Worm (Caenorhabditis elegans): Measurements from ENCODE around the gene ugt-32.

The ugt-32 gene

ce11 chrV:3843926-3844325, at the start of gene ugt-32:
Gene ugt-32 (minus strand): TSS chrV:3844007.
- TF ChIP-seq tbx-11 (GFP tag; IDR thresholded peaks at IDR 0.05), result no peak
- no peak for TF ChIP-seq hmg-4 (GFP tag; optimal IDR thresholded peaks at IDR 0.05)
- no peak for TF ChIP-seq ama-1 (optimal IDR thresholded peaks at IDR 0.05)
- TF ChIP-seq hnd-1 (tag; optimal IDR thresholded peaks at IDR 0.05), result no peak
- no peak for TF ChIP-seq tra-4 (tag; optimal IDR thresholded peaks at IDR 0.05)

- TF ChIP-seq flt-1 (GFP tag; IDR thresholded peaks at IDR 0.05) (no peak), hmbx-1 (tag; optimal IDR thresholded peaks at IDR 0.05) (no peak), ama-1 (optimal IDR thresholded peaks at IDR 0.05) (no peak), ets-7 (tag; optimal IDR thresholded peaks at IDR 0.05) (no peak), tbx-37 (GFP tag; conservative IDR thresholded peaks at IDR 0.05) (no peak), hmg-4 (GFP tag; optimal IDR thresholded peaks at IDR 0.05) (no peak), sea-1 (GFP tag; conservative IDR thresholded peaks at IDR 0.05) (no peak), F13C5.2 (tag; optimal IDR thresholded peaks at IDR 0.05) (no peak), B0310.2 (tag; optimal IDR thresholded peaks at IDR 0.05) (no peak), scrt-1 (GFP tag; IDR thresholded peaks at IDR 0.05) (no peak), tra-4 (tag; optimal IDR thresholded peaks at IDR 0.05) (no peak), tbx-11 (GFP tag; IDR thresholded peaks at IDR 0.05) (no peak), pes-1 (GFP tag; IDR thresholded peaks at IDR 0.05) (no peak), ceh-36 (tag; optimal IDR thresholded peaks at IDR 0.05) (no peak), ceh-13 (GFP tag; optimal IDR thresholded peaks at IDR 0.05) (no peak)
Measured at ce11 chrV:3892361-3892904, 48.6 kb upstream of the ugt-32 start, which contains the start of gene C17E7.4. Gene C17E7.4 (plus strand): TSS chrV:3892854.

ce11 chrV:3891919-3892318, 48.1 kb upstream of the ugt-32 start, which contains the start of gene C17E7.12:
Gene C17E7.12 (minus strand): TSS chrV:3892019.
- TF ChIP-seq scrt-1 (GFP tag; IDR thresholded peaks at IDR 0.05) (no peak), B0310.2 (tag; optimal IDR thresholded peaks at IDR 0.05) (no peak), ceh-36 (tag; optimal IDR thresholded peaks at IDR 0.05) (no peak), pes-1 (GFP tag; IDR thresholded peaks at IDR 0.05) (no peak), F13C5.2 (tag; optimal IDR thresholded peaks at IDR 0.05) (no peak), hmbx-1 (tag; optimal IDR thresholded peaks at IDR 0.05) (no peak), aly-1 (tag; optimal IDR thresholded peaks at IDR 0.05) (no peak), ama-1 (optimal IDR thresholded peaks at IDR 0.05) (no peak), hmg-4 (GFP tag; optimal IDR thresholded peaks at IDR 0.05) (no peak)

- TF ChIP-seq ets-7 (tag; optimal IDR thresholded peaks at IDR 0.05) (no peak), pes-1 (GFP tag; IDR thresholded peaks at IDR 0.05) (no peak), hnd-1 (tag; optimal IDR thresholded peaks at IDR 0.05) (no peak), B0310.2 (tag; optimal IDR thresholded peaks at IDR 0.05) (no peak), tra-4 (tag; optimal IDR thresholded peaks at IDR 0.05) (no peak), hmbx-1 (tag; optimal IDR thresholded peaks at IDR 0.05) (no peak), tbx-37 (GFP tag; conservative IDR thresholded peaks at IDR 0.05) (no peak)
Measured at ce11 chrV:3890761-3891160, 47.0 kb upstream of the ugt-32 start, which contains the start of gene C17E7.9. Gene C17E7.9 (minus strand): TSS chrV:3890861.

ce11 chrV:3889113-3889512, 45.3 kb upstream of the ugt-32 start, which contains the start of gene C17E7.13:
Gene C17E7.13 (minus strand): TSS chrV:3889288.
- TF ChIP-seq hmbx-1 (tag; optimal IDR thresholded peaks at IDR 0.05) (no peak), B0310.2 (tag; optimal IDR thresholded peaks at IDR 0.05) (no peak), ceh-36 (tag; optimal IDR thresholded peaks at IDR 0.05) (no peak), F13C5.2 (tag; optimal IDR thresholded peaks at IDR 0.05) (no peak), ceh-13 (GFP tag; optimal IDR thresholded peaks at IDR 0.05) (no peak), scrt-1 (GFP tag; IDR thresholded peaks at IDR 0.05) (no peak), ets-7 (tag; optimal IDR thresholded peaks at IDR 0.05) (no peak), hnd-1 (tag; optimal IDR thresholded peaks at IDR 0.05) (no peak), sea-1 (GFP tag; conservative IDR thresholded peaks at IDR 0.05) (no peak)

- no peak for TF ChIP-seq hmg-4 (GFP tag; optimal IDR thresholded peaks at IDR 0.05)
- TF ChIP-seq scrt-1 (GFP tag; IDR thresholded peaks at IDR 0.05), result no peak
- TF ChIP-seq sea-1 (GFP tag; conservative IDR thresholded peaks at IDR 0.05), result no peak
Measured at ce11 chrV:3886104-3886503, 42.3 kb upstream of the ugt-32 start, which contains the start of gene nhr-124. Gene nhr-124 (minus strand): TSS chrV:3886204.

ce11 chrV:3884550-3884949, 40.7 kb upstream of the ugt-32 start:
- TF ChIP-seq sea-1 (GFP tag; conservative IDR thresholded peaks at IDR 0.05) (no peak), ets-7 (tag; optimal IDR thresholded peaks at IDR 0.05) (no peak), hnd-1 (tag; optimal IDR thresholded peaks at IDR 0.05) (no peak), ceh-13 (GFP tag; optimal IDR thresholded peaks at IDR 0.05) (no peak), scrt-1 (GFP tag; IDR thresholded peaks at IDR 0.05) (no peak), pes-1 (GFP tag; IDR thresholded peaks at IDR 0.05) (no peak), F13C5.2 (tag; optimal IDR thresholded peaks at IDR 0.05) (no peak), B0310.2 (tag; optimal IDR thresholded peaks at IDR 0.05) (no peak), tra-4 (tag; optimal IDR thresholded peaks at IDR 0.05) (no peak), hmg-4 (GFP tag; optimal IDR thresholded peaks at IDR 0.05) (no peak), aly-1 (tag; optimal IDR thresholded peaks at IDR 0.05) (no peak), ama-1 (optimal IDR thresholded peaks at IDR 0.05) (no peak), tbx-37 (GFP tag; conservative IDR thresholded peaks at IDR 0.05) (no peak)

- TF ChIP-seq sea-1 (GFP tag; conservative IDR thresholded peaks at IDR 0.05) (no peak), F13C5.2 (tag; optimal IDR thresholded peaks at IDR 0.05) (no peak), hnd-1 (tag; optimal IDR thresholded peaks at IDR 0.05) (no peak), pes-1 (GFP tag; IDR thresholded peaks at IDR 0.05) (no peak), ceh-13 (GFP tag; optimal IDR thresholded peaks at IDR 0.05) (no peak), ama-1 (optimal IDR thresholded peaks at IDR 0.05) (no peak), tbx-37 (GFP tag; conservative IDR thresholded peaks at IDR 0.05) (no peak), aly-1 (tag; optimal IDR thresholded peaks at IDR 0.05) (no peak), ets-7 (tag; optimal IDR thresholded peaks at IDR 0.05) (no peak), flt-1 (GFP tag; IDR thresholded peaks at IDR 0.05) (no peak), hmg-4 (GFP tag; optimal IDR thresholded peaks at IDR 0.05) (no peak), B0310.2 (tag; optimal IDR thresholded peaks at IDR 0.05) (no peak), tbx-11 (GFP tag; IDR thresholded peaks at IDR 0.05) (no peak), hmbx-1 (tag; optimal IDR thresholded peaks at IDR 0.05) (no peak), ceh-36 (tag; optimal IDR thresholded peaks at IDR 0.05) (no peak)
Measured at ce11 chrV:3878223-3878622, 34.4 kb upstream of the ugt-32 start, which contains the start of gene nhr-159. Gene nhr-159 (minus strand): TSS chrV:3878323.
